Worm (Caenorhabditis elegans) whole organism, L2 larva: ENCODE data around the gene gst-13.

ENCODE experiments used
- R02D3.7 ChIP-seq: fragments of 150-350 bp; optimal IDR thresholded peaks from 2 replicates; lab custom pipeline; 2014; ENCODE audit warnings: missing biosample characterization, missing genetic modification characterization
- blmp-1 ChIP-seq: sonication (generic microtip); optimal IDR thresholded peaks from 2 replicates; lab custom pipeline; 2017; ENCODE audit warnings: missing genetic modification characterization, mild to moderate bottlenecking, missing compliant biosample characterization, antibody characterized with exemption, moderate library complexity; ENCODE audit not compliant: insufficient read depth
- egl-27 ChIP-seq: sonication (generic microtip); optimal IDR thresholded peaks from 3 replicates; lab custom pipeline; 2017; ENCODE audit warnings: missing biosample characterization, missing genetic modification reagents, missing genetic modification characterization
- elt-1 ChIP-seq: fragments of 150-350 bp; optimal IDR thresholded peaks from 2 replicates; lab custom pipeline; 2014; ENCODE audit warnings: missing biosample characterization, missing genetic modification characterization
- lin-11 ChIP-seq: fragments of 150-350 bp; sonication (generic microtip); optimal IDR thresholded peaks from 2 replicates; lab custom pipeline; 2014; ENCODE audit warnings: missing biosample characterization, missing genetic modification characterization, inconsistent platforms, mixed read lengths
- lin-39 ChIP-seq: fragments of 150-350 bp; optimal IDR thresholded peaks from 2 replicates; lab custom pipeline; 2014; ENCODE audit warnings: missing biosample characterization, missing genetic modification reagents, missing genetic modification characterization
- lsy-2 ChIP-seq, 2 experiments: fragments of 150-350 bp in 1 of 2; sonication (generic microtip) in 1 of 2; optimal IDR thresholded peaks; 2 replicates each; lab custom pipeline; 2014 to 2017; ENCODE audit warnings: missing biosample characterization in 2 of 2, missing genetic modification characterization in 2 of 2
- nhr-129 ChIP-seq: fragments of 150-350 bp; optimal IDR thresholded peaks from 2 replicates; lab custom pipeline; 2014; ENCODE audit warnings: missing biosample characterization, missing genetic modification characterization
- nhr-23 ChIP-seq: fragments of 150-350 bp; optimal IDR thresholded peaks from 2 replicates; lab custom pipeline; 2014; ENCODE audit warnings: missing biosample characterization, missing genetic modification reagents, missing genetic modification characterization
- nhr-237 ChIP-seq: fragments of 150-350 bp; optimal IDR thresholded peaks from 2 replicates; lab custom pipeline; 2014; ENCODE audit warnings: missing biosample characterization, missing genetic modification characterization
- peb-1 ChIP-seq: fragments of 150-350 bp; optimal IDR thresholded peaks from 2 replicates; lab custom pipeline; 2014; ENCODE audit warnings: missing biosample characterization, missing genetic modification characterization
- skn-1 ChIP-seq: sonication (generic microtip); optimal IDR thresholded peaks from 2 replicates; lab custom pipeline; 2017; ENCODE audit warnings: missing biosample characterization, missing genetic modification characterization
- unc-62 ChIP-seq: fragments of 150-350 bp; optimal IDR thresholded peaks from 2 replicates; lab custom pipeline; 2014; ENCODE audit warnings: missing biosample characterization, missing genetic modification reagents, missing genetic modification characterization
- ztf-4 ChIP-seq: fragments of 150-350 bp; optimal IDR thresholded peaks from 2 replicates; lab custom pipeline; 2014; ENCODE audit warnings: missing biosample characterization, missing genetic modification characterization

- TF ChIP-seq nhr-129 (tag; lab: Kevin White, UChicago): no peak
- no peak for TF ChIP-seq lin-39 (tag; lab: Kevin White, UChicago)
- no peak for TF ChIP-seq blmp-1 (tag; lab: Kevin White, UChicago)
- TF ChIP-seq unc-62: no peak
- TF ChIP-seq lsy-2 (tag; optimal IDR thresholded peaks at IDR 0.05; lab: Kevin White, UChicago): no peak
- no peak for TF ChIP-seq egl-27 (tag; lab: Kevin White, UChicago)
- TF ChIP-seq nhr-237 (tag; lab: Kevin White, UChicago): no peak
- no peak for TF ChIP-seq elt-1 (tag; lab: Kevin White, UChicago)
- no peak for TF ChIP-seq peb-1
- no peak for TF ChIP-seq skn-1 (tag; lab: Kevin White, UChicago)
- TF ChIP-seq nhr-23 (tag; lab: Kevin White, UChicago): no peak
- TF ChIP-seq R02D3.7 (tag; lab: Kevin White, UChicago): no peak
- no peak for TF ChIP-seq ztf-4 (tag; lab: Kevin White, UChicago)
- TF ChIP-seq lin-11 (tag; lab: Kevin White, UChicago): no peak
Measured at ce11 chrII:9269588-9269987, 38.3 kb downstream of the gst-13 start, which contains the start of gene C01G6.3.
